Fruit fly (Drosophila melanogaster) whole organism, embryonic: ENCODE measurements around the gene Rab3GAP1.

ENCODE experiments used
- Adf1 ChIP-seq: fragments of 200-800 bp; sonication (Bioruptor generic); IDR thresholded peaks from 2 replicates; pipeline ENCODE4 v1.3.6; 2022; ENCODE audit warnings: missing biosample characterization, missing genetic modification characterization
- Atf6 ChIP-seq: fragments of 200-800 bp; sonication (Bioruptor generic); IDR thresholded peaks from 2 replicates; pipeline ENCODE4 v1.3.6; 2022; ENCODE audit warnings: missing biosample characterization, missing genetic modification characterization
- B-H1 ChIP-seq: fragments of 200-800 bp; sonication (Bioruptor generic); IDR thresholded peaks from 3 replicates; pipeline ENCODE4 v1.3.6; 2022; ENCODE audit warnings: missing biosample characterization, missing genetic modification characterization
- BEAF-32 ChIP-seq: fragments of 200-800 bp; sonication (Bioruptor generic); optimal IDR thresholded peaks from 3 replicates; lab custom pipeline; 2017; ENCODE audit warnings: missing biosample characterization, missing genetic modification characterization, mild to moderate bottlenecking, moderate library complexity, missing genetic modification reagents
- Bdp1 ChIP-seq: fragments of 200-800 bp; sonication (Bioruptor generic); optimal IDR thresholded peaks from 3 replicates; lab custom pipeline; 2016; ENCODE audit warnings: missing biosample characterization, missing genetic modification characterization
- CG10209 ChIP-seq: fragments of 200-800 bp; sonication (Bioruptor generic); optimal IDR thresholded peaks from 3 replicates; lab custom pipeline; 2017; ENCODE audit warnings: missing biosample characterization, mild to moderate bottlenecking, missing genetic modification characterization, missing genetic modification reagents
- CG10979 ChIP-seq: fragments of 200-800 bp; sonication (Bioruptor generic); optimal IDR thresholded peaks from 2 replicates; lab custom pipeline; 2018; ENCODE audit warnings: missing biosample characterization, mild to moderate bottlenecking, missing genetic modification characterization, moderate library complexity
- CG11560 ChIP-seq: fragments of 200-800 bp; sonication (Bioruptor generic); IDR thresholded peaks from 3 replicates; pipeline ENCODE4 v1.3.6; 2022; ENCODE audit warnings: missing biosample characterization, missing genetic modification characterization
- CG1233 ChIP-seq: fragments of 200-800 bp; sonication (Bioruptor generic); optimal IDR thresholded peaks from 4 replicates; lab custom pipeline; 2018; ENCODE audit warnings: missing biosample characterization, mild to moderate bottlenecking, missing genetic modification characterization
- CG14710 ChIP-seq: fragments of 200-800 bp; sonication (Bioruptor generic); optimal IDR thresholded peaks from 3 replicates; lab custom pipeline; 2019; ENCODE audit warnings: missing biosample characterization, mild to moderate bottlenecking, missing genetic modification characterization, moderate library complexity
- CG17385 ChIP-seq: fragments of 200-800 bp; sonication (Bioruptor generic); optimal IDR thresholded peaks from 3 replicates; lab custom pipeline; 2018; ENCODE audit warnings: missing biosample characterization, mild to moderate bottlenecking, missing genetic modification characterization
- CG31388 ChIP-seq: fragments of 200-800 bp; sonication (Bioruptor generic); optimal IDR thresholded peaks from 2 replicates; lab custom pipeline; 2016; ENCODE audit warnings: missing biosample characterization, missing genetic modification characterization
- CG32532 ChIP-seq: fragments of 200-800 bp; sonication (Bioruptor generic); IDR thresholded peaks from 2 replicates; pipeline ENCODE4 v1.3.6; 2022; ENCODE audit warnings: missing biosample characterization, missing genetic modification characterization
- CG4730 ChIP-seq: fragments of 200-800 bp; sonication (Bioruptor generic); IDR thresholded peaks from 2 replicates; pipeline ENCODE4 v1.3.6; 2022; ENCODE audit warnings: missing biosample characterization, missing genetic modification characterization
- CG6854 ChIP-seq: fragments of 200-800 bp; sonication (Bioruptor generic); optimal IDR thresholded peaks from 3 replicates; lab custom pipeline; 2017; ENCODE audit warnings: missing biosample characterization, mild to moderate bottlenecking, missing genetic modification characterization
- CG7786 ChIP-seq: fragments of 200-800 bp; sonication (Bioruptor generic); optimal IDR thresholded peaks from 2 replicates; lab custom pipeline; 2016; ENCODE audit warnings: missing biosample characterization, missing genetic modification characterization
- CG8281 ChIP-seq: fragments of 200-800 bp; sonication (Bioruptor generic); optimal IDR thresholded peaks from 2 replicates; lab custom pipeline; 2018; ENCODE audit warnings: missing biosample characterization, mild to moderate bottlenecking, missing genetic modification characterization, moderate library complexity
- CG8290 ChIP-seq, 3 experiments: fragments of 200-800 bp; sonication (Bioruptor generic); optimal IDR thresholded peaks; 2 replicates each; lab custom pipeline; 2016 to 2019; ENCODE audit warnings: missing biosample characterization in 3 of 3, missing genetic modification characterization in 3 of 3, mild to moderate bottlenecking in 2 of 3, moderate library complexity in 1 of 3
- CG8944 ChIP-seq: fragments of 200-800 bp; sonication (Bioruptor generic); optimal IDR thresholded peaks from 3 replicates; lab custom pipeline; 2016; ENCODE audit warnings: missing biosample characterization, missing genetic modification characterization
- CG9609 ChIP-seq: fragments of 200-800 bp; sonication (Bioruptor generic); optimal IDR thresholded peaks from 3 replicates; lab custom pipeline; 2016; ENCODE audit warnings: missing biosample characterization, missing genetic modification characterization
- Dp ChIP-seq: fragments of 200-800 bp; sonication (Bioruptor generic); optimal IDR thresholded peaks from 2 replicates; lab custom pipeline; 2018; ENCODE audit warnings: missing biosample characterization, mild to moderate bottlenecking, missing genetic modification characterization, moderate library complexity
- E2f1 ChIP-seq: fragments of 200-800 bp; sonication (Bioruptor generic); IDR thresholded peaks from 2 replicates; pipeline ENCODE4 v1.3.6; 2022; ENCODE audit warnings: missing biosample characterization, missing genetic modification characterization
- Hand ChIP-seq: fragments of 200-800 bp; sonication (Bioruptor generic); optimal IDR thresholded peaks from 2 replicates; lab custom pipeline; 2017; ENCODE audit warnings: mild to moderate bottlenecking, missing biosample characterization, missing genetic modification reagents, missing genetic modification characterization
- Hmx ChIP-seq: fragments of 200-800 bp; sonication (Bioruptor generic); optimal IDR thresholded peaks from 2 replicates; lab custom pipeline; 2016; ENCODE audit warnings: missing biosample characterization, missing genetic modification characterization
- NfI ChIP-seq: fragments of 200-800 bp; sonication (Bioruptor generic); optimal IDR thresholded peaks from 3 replicates; lab custom pipeline; 2018; ENCODE audit warnings: missing biosample characterization, mild to moderate bottlenecking, missing genetic modification characterization, moderate library complexity
- PHDP ChIP-seq: fragments of 200-800 bp; sonication (Bioruptor generic); optimal IDR thresholded peaks from 3 replicates; lab custom pipeline; 2018; ENCODE audit warnings: missing biosample characterization, mild to moderate bottlenecking, missing genetic modification characterization, moderate library complexity
- aop ChIP-seq: fragments of 200-800 bp; sonication (Bioruptor generic); IDR thresholded peaks from 2 replicates; pipeline ENCODE4 v1.3.6; 2022; ENCODE audit warnings: missing biosample characterization, missing genetic modification characterization
- ara ChIP-seq: fragments of 200-800 bp; sonication (Bioruptor generic); IDR thresholded peaks from 2 replicates; pipeline ENCODE4 v1.3.6; 2022; ENCODE audit warnings: missing biosample characterization, missing genetic modification characterization
- caup ChIP-seq: fragments of 200-800 bp; sonication (Bioruptor generic); optimal IDR thresholded peaks from 3 replicates; lab custom pipeline; 2017; ENCODE audit warnings: missing biosample characterization, mild to moderate bottlenecking, missing genetic modification characterization, moderate library complexity; ENCODE audit not compliant: severe bottlenecking
- chinmo ChIP-seq: fragments of 200-800 bp; sonication (Bioruptor generic); IDR thresholded peaks from 4 replicates; pipeline ENCODE4 v1.3.6; 2022; ENCODE audit warnings: missing biosample characterization, missing genetic modification characterization; ENCODE audit not compliant: partially characterized antibody
- cwo ChIP-seq: fragments of 200-800 bp; sonication (Bioruptor generic); optimal IDR thresholded peaks from 3 replicates; lab custom pipeline; 2017; ENCODE audit warnings: missing biosample characterization, missing genetic modification characterization, mild to moderate bottlenecking, moderate library complexity, missing genetic modification reagents
- dati ChIP-seq: fragments of 200-800 bp; sonication (Bioruptor generic); IDR thresholded peaks from 2 replicates; pipeline ENCODE4 v1.3.6; 2022; ENCODE audit warnings: missing biosample characterization, missing genetic modification characterization
- dm ChIP-seq: fragments of 200-800 bp; sonication (Bioruptor generic); optimal IDR thresholded peaks from 3 replicates; lab custom pipeline; 2016; ENCODE audit warnings: missing biosample characterization, missing genetic modification characterization
- grau ChIP-seq: fragments of 200-800 bp; optimal IDR thresholded peaks from 3 replicates; lab custom pipeline; 2019; ENCODE audit warnings: missing biosample characterization, mild to moderate bottlenecking, missing genetic modification characterization, moderate library complexity
- hb ChIP-seq: fragments of 200-800 bp; sonication (Bioruptor generic); IDR thresholded peaks from 3 replicates; pipeline ENCODE4 v1.3.6; 2022; ENCODE audit warnings: missing biosample characterization, missing genetic modification characterization; ENCODE audit not compliant: partially characterized antibody
- her ChIP-seq: fragments of 200-800 bp; sonication (Bioruptor generic); optimal IDR thresholded peaks from 2 replicates; lab custom pipeline; 2016; ENCODE audit warnings: missing biosample characterization, missing genetic modification characterization
- hth ChIP-seq: fragments of >200 bp; optimal IDR thresholded peaks from 2 replicates; lab custom pipeline; 2017; ENCODE audit warnings: inconsistent platforms
- kah ChIP-seq: fragments of 200-800 bp; sonication (Bioruptor generic); optimal IDR thresholded peaks from 2 replicates; lab custom pipeline; 2018; ENCODE audit warnings: missing biosample characterization, mild to moderate bottlenecking, missing genetic modification characterization
- odd ChIP-seq: fragments of 200-800 bp; sonication (Bioruptor generic); optimal IDR thresholded peaks from 2 replicates; lab custom pipeline; 2017; ENCODE audit warnings: missing biosample characterization, mild to moderate bottlenecking, missing genetic modification characterization
- pfk ChIP-seq: fragments of 200-800 bp; sonication (Bioruptor generic); optimal IDR thresholded peaks from 2 replicates; lab custom pipeline; 2018; ENCODE audit warnings: missing biosample characterization, mild to moderate bottlenecking, missing genetic modification characterization, moderate library complexity
- pros ChIP-seq: fragments of 200-800 bp; sonication (Bioruptor generic); optimal IDR thresholded peaks from 3 replicates; lab custom pipeline; 2019; ENCODE audit warnings: missing biosample characterization, mild to moderate bottlenecking, missing genetic modification characterization, moderate library complexity
- run ChIP-seq: fragments of 200-800 bp; sonication (Bioruptor generic); optimal IDR thresholded peaks from 3 replicates; lab custom pipeline; 2018; ENCODE audit warnings: missing biosample characterization, mild to moderate bottlenecking, missing genetic modification characterization
- shn ChIP-seq: fragments of 200-800 bp; sonication (Bioruptor generic); optimal IDR thresholded peaks from 3 replicates; lab custom pipeline; 2016; ENCODE audit warnings: missing biosample characterization, missing genetic modification characterization
- sna ChIP-seq: fragments of 200-800 bp; sonication (Bioruptor generic); IDR thresholded peaks from 2 replicates; pipeline ENCODE4 v1.3.6; 2022; ENCODE audit warnings: missing biosample characterization, missing genetic modification characterization; ENCODE audit not compliant: partially characterized antibody
- so ChIP-seq: fragments of 200-800 bp; sonication (Bioruptor generic); IDR thresholded peaks from 3 replicates; pipeline ENCODE4 v1.3.6; 2022; ENCODE audit warnings: missing biosample characterization, missing genetic modification characterization
- sqz ChIP-seq: fragments of 200-800 bp; sonication (Bioruptor generic); optimal IDR thresholded peaks from 3 replicates; lab custom pipeline; 2018; ENCODE audit warnings: missing biosample characterization, mild to moderate bottlenecking, missing genetic modification characterization
- trem ChIP-seq: fragments of 200-800 bp; optimal IDR thresholded peaks from 3 replicates; lab custom pipeline; 2019; ENCODE audit warnings: missing biosample characterization, mild to moderate bottlenecking, missing genetic modification characterization, moderate library complexity
- usp ChIP-seq: fragments of >200 bp; optimal IDR thresholded peaks from 2 replicates; lab custom pipeline; 2017; ENCODE audit warnings: missing biosample characterization, missing genetic modification characterization
- vfl ChIP-seq: fragments of 200-800 bp; sonication (Bioruptor generic); optimal IDR thresholded peaks from 2 replicates; lab custom pipeline; 2016; ENCODE audit warnings: missing biosample characterization, missing genetic modification characterization
- zen ChIP-seq: fragments of 200-800 bp; sonication (Bioruptor generic); optimal IDR thresholded peaks from 3 replicates; lab custom pipeline; 2018; ENCODE audit warnings: missing biosample characterization, mild to moderate bottlenecking, missing genetic modification characterization, moderate library complexity
- zen2 ChIP-seq: fragments of 200-800 bp; sonication (Bioruptor generic); IDR thresholded peaks from 3 replicates; pipeline ENCODE4 v1.3.6; 2022; ENCODE audit warnings: missing biosample characterization, missing genetic modification characterization; ENCODE audit not compliant: partially characterized antibody
- zf30C ChIP-seq: fragments of 200-800 bp; sonication (Bioruptor generic); optimal IDR thresholded peaks from 3 replicates; lab custom pipeline; 2018; ENCODE audit warnings: missing biosample characterization, mild to moderate bottlenecking, missing genetic modification characterization

Rab3GAP1 gene

dm6 chr2L:1611122-1611521, at the start of gene Rab3GAP1, which contains the start of gene CG14352 (continued):
- TF ChIP-seq CG9609 (peak; percentile 90), CG8944 (GFP tag; lab: Kevin White, UChicago) (peak; percentile 90), CG17385 (GFP tag; lab: Kevin White, UChicago) (peak; percentile 74), CG14710 (peak; percentile 92), so (GFP tag; lab: Robert Waterston, UW) (no peak), shn (peak; percentile 84), E2f1 (GFP tag; lab: Robert Waterston, UW) (peak; percentile 81), Dp (peak; percentile 58), CG8281 (tag; lab: Kevin White, UChicago) (peak; percentile 54), sna (GFP tag; lab: Robert Waterston, UW) (no peak), NfI (GFP tag; lab: Kevin White, UChicago) (peak; percentile 89), usp (no peak), ara (GFP tag; lab: Robert Waterston, UW) (peak; percentile 73), CG31388 (GFP tag; lab: Kevin White, UChicago) (peak; percentile 66), zen2 (GFP tag; lab: Robert Waterston, UW) (no peak), CG32532 (peak; percentile 86), CG1233 (GFP tag; lab: Kevin White, UChicago) (peak; percentile 81), dati (0 out of 2 replicates have a peak, but pooled peaks have one; percentile 39), grau (peak; percentile 86), aop (no peak), odd (no peak), dm (GFP tag; lab: Kevin White, UChicago) (peak; percentile 63), CG8290 (GFP tag; optimal IDR thresholded peaks at IDR 0.05; lab: Kevin White, UChicago) (no peak), CG8290 (tag; optimal IDR thresholded peaks at IDR 0.05; lab: Kevin White, UChicago) (peak in 1 of 2 experiments; percentile 56), Atf6 (peak; percentile 65; the same call in 1 of the 2 replicates), run (tag; lab: Kevin White, UChicago) (no peak), hth (lab: Kevin White, UChicago) (no peak), CG6854 (no peak), Hand (GFP tag; lab: Kevin White, UChicago) (peak; percentile 10), Adf1 (GFP tag; lab: Robert Waterston, UW) (no peak), CG11560 (tag; lab: Robert Waterston, UW) (peak; percentile 64)

dm6 chr2L:1658124-1658523, 47.2 kb upstream of the Rab3GAP1 start:
- TF ChIP-seq zen (tag; lab: Kevin White, UChicago): no peak
- no peak for TF ChIP-seq Bdp1 (GFP tag; lab: Kevin White, UChicago)
- no peak for TF ChIP-seq vfl (GFP tag; lab: Kevin White, UChicago)
- TF ChIP-seq sqz (GFP tag; lab: Kevin White, UChicago): peak; percentile 65
- no peak for TF ChIP-seq trem
- TF ChIP-seq CG10979 (tag; lab: Kevin White, UChicago): no peak
- TF ChIP-seq BEAF-32: no peak
- TF ChIP-seq kah (GFP tag; lab: Kevin White, UChicago): no peak
- TF ChIP-seq hb: no peak
- TF ChIP-seq caup (GFP tag; lab: Kevin White, UChicago): no peak
- TF ChIP-seq CG7786 (GFP tag; lab: Kevin White, UChicago): no peak
- TF ChIP-seq chinmo (GFP tag; lab: Robert Waterston, UW): 0 out of 4 replicates have a peak, but pooled peaks have one; percentile 34
- no peak for TF ChIP-seq her
- no peak for TF ChIP-seq PHDP (tag; lab: Kevin White, UChicago)
- TF ChIP-seq CG4730: 0 out of 2 replicates have a peak, but pooled peaks have one; percentile 4
- TF ChIP-seq zf30C (GFP tag; lab: Kevin White, UChicago): no peak
- TF ChIP-seq pfk: no peak
- no peak for TF ChIP-seq CG10209
- peak; percentile 15 for TF ChIP-seq pros
- TF ChIP-seq Hmx (GFP tag; lab: Kevin White, UChicago): no peak
- TF ChIP-seq B-H1: no peak
- no peak for TF ChIP-seq cwo
- TF ChIP-seq hth (lab: Kevin White, UChicago): no peak
